Fruit fly (Drosophila melanogaster) whole organism, embryonic: ENCODE measurements around the gene Tre1.

Experiments used
- CG10543 ChIP-seq: fragments of 200-800 bp; sonication (Bioruptor generic); optimal IDR thresholded peaks from 3 replicates; lab custom pipeline; 2017; ENCODE audit warnings: missing biosample characterization, mild to moderate bottlenecking, missing genetic modification characterization, moderate library complexity
- CG15601 ChIP-seq: fragments of 200-800 bp; sonication (Bioruptor generic); optimal IDR thresholded peaks from 3 replicates; lab custom pipeline; 2019; ENCODE audit warnings: missing biosample characterization, mild to moderate bottlenecking, missing genetic modification characterization, moderate library complexity
- CG1602 ChIP-seq: fragments of 200-800 bp; sonication (Bioruptor generic); optimal IDR thresholded peaks from 3 replicates; lab custom pipeline; 2016; ENCODE audit warnings: missing biosample characterization, missing genetic modification characterization
- CG17612 ChIP-seq: fragments of 200-800 bp; sonication (Bioruptor generic); IDR thresholded peaks from 2 replicates; pipeline ENCODE4 v1.3.6; 2022; ENCODE audit warnings: missing biosample characterization, missing genetic modification characterization
- CG30020 ChIP-seq: fragments of 200-800 bp; optimal IDR thresholded peaks from 2 replicates; lab custom pipeline; 2019; ENCODE audit warnings: missing biosample characterization, mild to moderate bottlenecking, missing genetic modification characterization, moderate library complexity
- CG6791 ChIP-seq: fragments of 200-800 bp; sonication (Bioruptor generic); IDR thresholded peaks from 3 replicates; pipeline ENCODE4 v1.3.6; 2022; ENCODE audit warnings: missing biosample characterization, missing genetic modification characterization; ENCODE audit not compliant: partially characterized antibody
- Dad ChIP-seq: fragments of 200-800 bp; sonication (Bioruptor generic); optimal IDR thresholded peaks from 3 replicates; lab custom pipeline; 2016; ENCODE audit warnings: missing biosample characterization, missing genetic modification characterization
- Fer2 ChIP-seq: fragments of 200-800 bp; sonication (Bioruptor generic); optimal IDR thresholded peaks from 2 replicates; lab custom pipeline; 2018; ENCODE audit warnings: missing biosample characterization, mild to moderate bottlenecking, missing genetic modification characterization, moderate library complexity
- HLH3B ChIP-seq: fragments of 200-800 bp; sonication (Bioruptor generic); IDR thresholded peaks from 2 replicates; pipeline ENCODE4 v1.3.6; 2022; ENCODE audit warnings: missing biosample characterization, missing genetic modification characterization
- Scr ChIP-seq: fragments of 200-800 bp; sonication (Bioruptor generic); IDR thresholded peaks from 2 replicates; pipeline ENCODE4 v1.3.6; 2022; ENCODE audit warnings: missing biosample characterization, missing genetic modification characterization; ENCODE audit not compliant: partially characterized antibody
- Stat92E ChIP-seq, 3 experiments: fragments of >200 bp in 2 of 3; fragments of 200-800 bp in 1 of 3; sonication (Bioruptor generic) in 1 of 3; optimal IDR thresholded peaks; 2 replicates each; lab custom pipeline; 2017 to 2019; ENCODE audit warnings: missing biosample characterization in 3 of 3, missing genetic modification characterization in 3 of 3, mild to moderate bottlenecking in 1 of 3, moderate library complexity in 1 of 3
- cwo ChIP-seq: fragments of 200-800 bp; sonication (Bioruptor generic); optimal IDR thresholded peaks from 3 replicates; lab custom pipeline; 2017; ENCODE audit warnings: missing biosample characterization, missing genetic modification characterization, mild to moderate bottlenecking, moderate library complexity, missing genetic modification reagents
- dati ChIP-seq: fragments of 200-800 bp; sonication (Bioruptor generic); IDR thresholded peaks from 2 replicates; pipeline ENCODE4 v1.3.6; 2022; ENCODE audit warnings: missing biosample characterization, missing genetic modification characterization
- dmrt99B ChIP-seq: fragments of 200-800 bp; sonication (Bioruptor generic); optimal IDR thresholded peaks from 2 replicates; lab custom pipeline; 2018; ENCODE audit warnings: missing biosample characterization, mild to moderate bottlenecking, missing genetic modification characterization, moderate library complexity

dm6 chrX:5705097-5705496, 25.3 kb upstream of the Tre1 start:
- TF ChIP-seq Fer2 (no peak), dati (GFP tag; lab: Robert Waterston, UW) (no peak), HLH3B (GFP tag; lab: Robert Waterston, UW) (no peak), Dad (GFP tag; lab: Kevin White, UChicago) (no peak), CG17612 (GFP tag; lab: Robert Waterston, UW) (no peak), CG30020 (tag; lab: Kevin White, UChicago) (no peak), CG10543 (GFP tag; lab: Kevin White, UChicago) (no peak), Stat92E (GFP tag; optimal IDR thresholded peaks at IDR 0.05; lab: Kevin White, UChicago) (no peak), CG15601 (no peak), Scr (no peak), dmrt99B (tag; lab: Kevin White, UChicago) (no peak), CG6791 (no peak), CG1602 (GFP tag; lab: Kevin White, UChicago) (no peak), cwo (GFP tag; lab: Kevin White, UChicago) (no peak)
